Worm (Caenorhabditis elegans): ENCODE measurements around the gene irg-2.

Gene irg-2

ce11 chrV:4041853-4042424 is at the start of gene irg-2, which contains the start of gene C49G7.10:
irg-2 (plus strand) TSS chrV:4042181.
C49G7.10 (minus strand) TSS chrV:4042021.
- TF ChIP-seq hmbx-1 (tag; optimal IDR thresholded peaks at IDR 0.05) (no peak), tra-4 (tag; optimal IDR thresholded peaks at IDR 0.05) (no peak), B0310.2 (tag; optimal IDR thresholded peaks at IDR 0.05) (no peak), flt-1 (GFP tag; IDR thresholded peaks at IDR 0.05) (no peak), F13C5.2 (tag; optimal IDR thresholded peaks at IDR 0.05) (no peak), ceh-13 (GFP tag; optimal IDR thresholded peaks at IDR 0.05) (no peak), tbx-37 (GFP tag; conservative IDR thresholded peaks at IDR 0.05) (no peak), hmg-4 (GFP tag; optimal IDR thresholded peaks at IDR 0.05) (no peak), aly-1 (tag; optimal IDR thresholded peaks at IDR 0.05) (no peak), tbx-11 (GFP tag; IDR thresholded peaks at IDR 0.05) (no peak), sea-1 (GFP tag; conservative IDR thresholded peaks at IDR 0.05) (no peak)

DNA sequence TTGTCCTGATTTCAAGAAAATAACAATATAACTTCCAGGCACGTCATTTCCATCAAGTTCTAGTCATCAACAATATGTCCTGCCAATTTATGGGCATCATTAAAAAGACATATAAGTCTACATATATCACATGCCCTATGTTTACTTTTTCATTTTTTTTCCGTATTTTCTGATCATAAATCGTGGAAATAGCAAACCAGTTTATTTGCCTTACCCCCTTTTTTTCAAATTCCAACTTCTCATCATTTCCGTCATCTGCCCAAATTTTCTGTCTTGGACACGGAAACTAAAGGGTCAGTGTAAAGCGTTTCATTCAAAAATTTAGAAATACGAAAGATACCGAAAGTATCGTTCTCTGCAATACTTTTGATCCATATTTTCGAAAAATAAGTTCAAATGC is 49.6 kb upstream of the irg-2 start:
- TF ChIP-seq tbx-11 (GFP tag; IDR thresholded peaks at IDR 0.05), result no peak
- no peak for TF ChIP-seq ceh-13 (GFP tag; optimal IDR thresholded peaks at IDR 0.05)
- TF ChIP-seq ama-1 (optimal IDR thresholded peaks at IDR 0.05), result no peak

DNA sequence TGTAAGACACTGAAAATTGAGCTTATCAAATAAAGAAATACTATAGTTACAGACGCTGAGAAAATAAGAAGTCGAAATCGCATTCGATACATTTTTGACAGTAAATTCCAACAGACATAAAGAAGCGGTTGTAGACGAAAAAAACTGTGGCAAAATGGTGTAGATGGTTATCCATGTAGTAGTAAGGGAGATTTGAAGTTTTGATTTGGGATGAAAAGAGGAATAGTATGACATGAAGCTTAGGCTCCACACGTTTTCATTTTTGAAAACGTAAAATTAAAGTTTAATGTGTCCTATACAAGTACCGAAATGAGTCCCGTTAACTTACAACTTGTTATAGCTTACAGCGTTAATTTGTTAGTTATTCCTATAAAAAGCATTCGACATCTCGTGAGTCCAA is 47.9 kb upstream of the irg-2 start, which contains the start of gene K09D9.9:
K09D9.9 (minus strand) TSS at position 101 of the 400 bp plus-strand sequence.
- TF ChIP-seq hmbx-1 (tag; optimal IDR thresholded peaks at IDR 0.05), result no peak

DNA sequence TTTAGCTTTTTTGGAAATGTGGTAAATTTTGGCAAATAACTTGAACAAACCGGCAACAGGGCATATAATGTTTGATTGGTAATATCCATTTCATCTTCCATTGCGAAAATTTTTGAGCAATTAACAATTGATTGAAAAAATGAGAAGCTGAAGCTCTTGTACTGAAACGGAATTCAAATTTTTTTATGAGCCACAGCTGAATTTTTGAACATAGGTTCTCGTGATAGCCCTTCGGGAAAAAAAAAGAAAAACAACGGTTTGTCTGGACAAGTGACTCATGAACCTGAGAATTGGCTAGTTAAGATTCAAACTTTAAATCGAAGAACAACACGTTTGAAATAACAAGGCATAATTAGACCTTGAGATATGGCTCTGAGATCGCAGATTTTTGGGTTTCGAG is 46.1 kb upstream of the irg-2 start, which contains the start of gene srx-62:
srx-62 (minus strand) TSS at position 101 of the 400 bp plus-strand sequence.
- no peak for TF ChIP-seq ama-1 (optimal IDR thresholded peaks at IDR 0.05)
- TF ChIP-seq pes-1 (GFP tag; IDR thresholded peaks at IDR 0.05), result no peak
- no peak for TF ChIP-seq tbx-11 (GFP tag; IDR thresholded peaks at IDR 0.05)
- no peak for TF ChIP-seq hmg-4 (GFP tag; optimal IDR thresholded peaks at IDR 0.05)
- TF ChIP-seq B0310.2 (tag; optimal IDR thresholded peaks at IDR 0.05), result no peak
- no peak for TF ChIP-seq flt-1 (GFP tag; IDR thresholded peaks at IDR 0.05)
- TF ChIP-seq tra-4 (tag; optimal IDR thresholded peaks at IDR 0.05), result no peak
- TF ChIP-seq ceh-13 (GFP tag; optimal IDR thresholded peaks at IDR 0.05), result no peak
- no peak for TF ChIP-seq ets-7 (tag; optimal IDR thresholded peaks at IDR 0.05)
- TF ChIP-seq sea-1 (GFP tag; conservative IDR thresholded peaks at IDR 0.05), result no peak
- TF ChIP-seq scrt-1 (GFP tag; IDR thresholded peaks at IDR 0.05), result no peak
- TF ChIP-seq tbx-37 (GFP tag; conservative IDR thresholded peaks at IDR 0.05), result no peak
- TF ChIP-seq hnd-1 (tag; optimal IDR thresholded peaks at IDR 0.05), result no peak
- no peak for TF ChIP-seq F13C5.2 (tag; optimal IDR thresholded peaks at IDR 0.05)
- TF ChIP-seq aly-1 (tag; optimal IDR thresholded peaks at IDR 0.05), result no peak
- no peak for TF ChIP-seq hmbx-1 (tag; optimal IDR thresholded peaks at IDR 0.05)
- TF ChIP-seq ceh-36 (tag; optimal IDR thresholded peaks at IDR 0.05), result no peak

DNA sequence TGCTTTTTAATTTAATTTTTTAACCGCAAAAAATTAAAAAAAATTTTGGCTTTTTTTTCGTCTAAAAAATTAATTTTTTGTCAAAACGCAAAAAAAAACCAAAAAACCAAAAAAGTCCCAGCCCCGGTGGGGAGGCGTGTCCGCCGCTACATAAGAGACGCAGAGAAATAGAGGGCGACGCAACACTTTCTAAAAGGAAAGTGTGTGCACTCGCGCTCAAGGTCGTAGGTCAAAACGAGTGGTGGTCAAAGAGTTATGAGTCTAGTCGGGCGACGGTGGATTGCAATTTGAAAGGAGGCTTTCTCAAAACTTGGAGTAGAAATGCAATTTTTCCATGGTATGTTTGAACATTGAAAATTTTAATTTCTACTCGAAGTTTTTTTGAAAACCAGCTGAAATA is 37.4 kb upstream of the irg-2 start:
- TF ChIP-seq tbx-11 (GFP tag; IDR thresholded peaks at IDR 0.05) (no peak), ceh-13 (GFP tag; optimal IDR thresholded peaks at IDR 0.05) (no peak)

DNA sequence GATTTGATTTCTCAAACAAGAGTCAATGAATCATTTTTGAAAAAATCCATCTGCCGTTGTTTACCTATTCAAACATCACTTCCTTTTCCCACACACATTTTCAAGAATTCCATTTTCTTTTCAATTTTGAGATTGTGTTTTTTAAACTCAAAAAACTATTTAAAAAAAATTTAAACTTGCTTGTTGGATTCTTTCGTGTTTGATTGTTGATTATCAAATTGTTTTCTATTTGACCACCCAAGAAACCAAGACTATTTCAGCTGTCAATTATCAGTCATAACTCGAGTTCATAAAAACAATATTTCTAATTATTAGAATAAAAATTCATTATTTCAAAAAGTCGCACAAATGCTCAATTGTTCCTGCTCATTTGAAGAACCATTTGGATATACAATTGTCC is 36.8 kb upstream of the irg-2 start, which contains the start of gene srh-8:
srh-8 (plus strand) TSS at position 301 of the 400 bp plus-strand sequence.
- TF ChIP-seq ama-1 (optimal IDR thresholded peaks at IDR 0.05) (no peak), F13C5.2 (tag; optimal IDR thresholded peaks at IDR 0.05) (no peak), B0310.2 (tag; optimal IDR thresholded peaks at IDR 0.05) (no peak), aly-1 (tag; optimal IDR thresholded peaks at IDR 0.05) (no peak), ceh-36 (tag; optimal IDR thresholded peaks at IDR 0.05) (no peak), tbx-37 (GFP tag; conservative IDR thresholded peaks at IDR 0.05) (no peak), sea-1 (GFP tag; conservative IDR thresholded peaks at IDR 0.05) (no peak), scrt-1 (GFP tag; IDR thresholded peaks at IDR 0.05) (no peak), hmg-4 (GFP tag; optimal IDR thresholded peaks at IDR 0.05) (no peak), flt-1 (GFP tag; IDR thresholded peaks at IDR 0.05) (no peak), tra-4 (tag; optimal IDR thresholded peaks at IDR 0.05) (no peak), pes-1 (GFP tag; IDR thresholded peaks at IDR 0.05) (no peak), hnd-1 (tag; optimal IDR thresholded peaks at IDR 0.05) (no peak), ceh-13 (GFP tag; optimal IDR thresholded peaks at IDR 0.05) (no peak), hmbx-1 (tag; optimal IDR thresholded peaks at IDR 0.05) (no peak), ets-7 (tag; optimal IDR thresholded peaks at IDR 0.05) (no peak), tbx-11 (GFP tag; IDR thresholded peaks at IDR 0.05) (no peak)

ce11 chrV:4007927-4008326 is 34.1 kb upstream of the irg-2 start, which contains the start of gene srh-7:
srh-7 (plus strand) TSS chrV:4008227.
- TF ChIP-seq ceh-36 (tag; optimal IDR thresholded peaks at IDR 0.05), result no peak
- TF ChIP-seq hmbx-1 (tag; optimal IDR thresholded peaks at IDR 0.05), result no peak
- no peak for TF ChIP-seq tbx-37 (GFP tag; conservative IDR thresholded peaks at IDR 0.05)
- TF ChIP-seq B0310.2 (tag; optimal IDR thresholded peaks at IDR 0.05), result no peak
- no peak for TF ChIP-seq ama-1 (optimal IDR thresholded peaks at IDR 0.05)
- TF ChIP-seq flt-1 (GFP tag; IDR thresholded peaks at IDR 0.05), result no peak
- no peak for TF ChIP-seq ets-7 (tag; optimal IDR thresholded peaks at IDR 0.05)
- TF ChIP-seq pes-1 (GFP tag; IDR thresholded peaks at IDR 0.05), result no peak
- no peak for TF ChIP-seq aly-1 (tag; optimal IDR thresholded peaks at IDR 0.05)
- no peak for TF ChIP-seq sea-1 (GFP tag; conservative IDR thresholded peaks at IDR 0.05)
- TF ChIP-seq hnd-1 (tag; optimal IDR thresholded peaks at IDR 0.05), result no peak
- no peak for TF ChIP-seq hmg-4 (GFP tag; optimal IDR thresholded peaks at IDR 0.05)
- no peak for TF ChIP-seq tra-4 (tag; optimal IDR thresholded peaks at IDR 0.05)
- no peak for TF ChIP-seq F13C5.2 (tag; optimal IDR thresholded peaks at IDR 0.05)
- no peak for TF ChIP-seq tbx-11 (GFP tag; IDR thresholded peaks at IDR 0.05)
- no peak for TF ChIP-seq ceh-13 (GFP tag; optimal IDR thresholded peaks at IDR 0.05)
- no peak for TF ChIP-seq scrt-1 (GFP tag; IDR thresholded peaks at IDR 0.05)

- TF ChIP-seq ets-7 (tag; optimal IDR thresholded peaks at IDR 0.05) (no peak), hnd-1 (tag; optimal IDR thresholded peaks at IDR 0.05) (no peak), B0310.2 (tag; optimal IDR thresholded peaks at IDR 0.05) (no peak), pes-1 (GFP tag; IDR thresholded peaks at IDR 0.05) (no peak), ceh-13 (GFP tag; optimal IDR thresholded peaks at IDR 0.05) (no peak), hmg-4 (GFP tag; optimal IDR thresholded peaks at IDR 0.05) (no peak), sea-1 (GFP tag; conservative IDR thresholded peaks at IDR 0.05) (no peak), tra-4 (tag; optimal IDR thresholded peaks at IDR 0.05) (no peak), aly-1 (tag; optimal IDR thresholded peaks at IDR 0.05) (no peak)
Observed at ce11 chrV:4010170-4010569, 31.8 kb upstream of the irg-2 start, which contains the start of gene srh-4. srh-4 (plus strand) TSS chrV:4010470.

Data from whole organism, early embryonic.